Worm (Caenorhabditis elegans) whole organism, L3 larva: Measurements from ENCODE around the gene F17E9.3.

Experiments used
- ceh-16 ChIP-seq: sonication (generic microtip); optimal IDR thresholded peaks from 2 replicates; lab custom pipeline; 2017; ENCODE audit warnings: missing biosample characterization, missing genetic modification characterization
- ceh-82 ChIP-seq: fragments of 150-350 bp; optimal IDR thresholded peaks from 2 replicates; lab custom pipeline; 2014; ENCODE audit warnings: missing biosample characterization, missing genetic modification characterization
- elt-3 ChIP-seq, 3 experiments: fragments of 150-350 bp in 1 of 3; sonication (generic microtip) in 2 of 3; optimal IDR thresholded peaks; 2 replicates in 2 of 3; 4 replicates in 1 of 3; lab custom pipeline; 2014 to 2017; ENCODE audit warnings: missing biosample characterization in 3 of 3, missing genetic modification characterization in 3 of 3
- fos-1 ChIP-seq: fragments of 150-350 bp; optimal IDR thresholded peaks from 2 replicates; lab custom pipeline; 2014; ENCODE audit warnings: missing biosample characterization, missing genetic modification characterization
- lsy-12 ChIP-seq: sonication (generic microtip); optimal IDR thresholded peaks from 2 replicates; lab custom pipeline; 2016; ENCODE audit warnings: mild to moderate bottlenecking, missing genetic modification characterization, missing compliant biosample characterization
- nhr-25 ChIP-seq: sonication (generic microtip); optimal IDR thresholded peaks from 2 replicates; lab custom pipeline; 2017; ENCODE audit warnings: missing biosample characterization, missing genetic modification characterization
- pha-4 ChIP-seq: fragments of 150-350 bp; optimal IDR thresholded peaks from 2 replicates; lab custom pipeline; 2014; ENCODE audit warnings: missing biosample characterization, missing genetic modification reagents, missing genetic modification characterization
- snpc-4 ChIP-seq: fragments of 150-350 bp; optimal IDR thresholded peaks from 2 replicates; lab custom pipeline; 2014; ENCODE audit warnings: missing biosample characterization, missing genetic modification characterization
- unc-62 ChIP-seq: fragments of 150-350 bp; sonication (generic microtip); optimal IDR thresholded peaks from 4 replicates; lab custom pipeline; 2014; ENCODE audit warnings: missing biosample characterization, missing genetic modification reagents, missing genetic modification characterization
- ztf-11 ChIP-seq: fragments of 150-350 bp; optimal IDR thresholded peaks from 2 replicates; lab custom pipeline; 2014; ENCODE audit warnings: missing biosample characterization, missing genetic modification characterization
- ztf-4 ChIP-seq: fragments of 150-350 bp; optimal IDR thresholded peaks from 2 replicates; lab custom pipeline; 2014; ENCODE audit warnings: missing biosample characterization, missing genetic modification characterization

DNA sequence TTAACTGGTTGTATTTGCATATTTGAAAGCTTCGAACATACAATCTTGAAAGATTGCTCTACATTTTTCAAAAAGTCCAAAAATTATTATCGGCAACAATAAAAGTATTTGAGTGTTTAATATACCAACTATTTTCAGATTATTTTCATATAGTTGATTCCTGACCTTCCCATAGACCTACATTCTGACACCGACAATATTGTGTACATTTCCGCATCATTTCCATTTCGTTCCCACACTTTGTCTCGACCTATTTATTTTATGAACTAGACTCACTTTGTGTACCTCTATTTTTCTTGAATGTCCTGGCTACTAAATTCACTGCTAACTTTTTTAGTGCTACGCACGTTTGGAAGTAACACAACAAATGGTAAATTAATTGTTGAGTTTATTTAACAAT, 12.3 kb upstream of the F17E9.3 start, which contains the start of gene lgc-5:
- TF ChIP-seq ztf-11 (tag; lab: Kevin White, UChicago) (no peak), lsy-12 (no peak), snpc-4 (no peak), ztf-4 (no peak), elt-3 (tag; optimal IDR thresholded peaks at IDR 0.05; lab: Kevin White, UChicago) (no peak), pha-4 (no peak), nhr-25 (tag; lab: Kevin White, UChicago) (no peak), ceh-16 (no peak), fos-1 (tag; lab: Kevin White, UChicago) (no peak), ceh-82 (tag; lab: Kevin White, UChicago) (no peak), unc-62 (GFP tag; lab: Kevin White, UChicago) (no peak)
